Worm (Caenorhabditis elegans): ENCODE data around the gene T13C5.6.

- TF ChIP-seq ztf-29 (GFP tag; IDR thresholded peaks at IDR 0.05) = no peak
- TF ChIP-seq tab-1 (GFP tag; IDR thresholded peaks at IDR 0.05) = no peak
- no peak for TF ChIP-seq flt-1 (GFP tag; IDR thresholded peaks at IDR 0.05)
Observed at ce11 chrX:6159562-6159961, 47.9 kb downstream of the T13C5.6 start.

Measured in whole organism, midembryonic.